Worm (Caenorhabditis elegans) whole organism, late embryonic: ENCODE measurements around the gene F17E9.15.
A peak's percentile ranks its signal among the peaks of the same experiment; 100 is the strongest.

Experiments
- C08G9.2 ChIP-seq: sonication (generic microtip); optimal IDR thresholded peaks from 2 replicates; lab custom pipeline; 2016; ENCODE audit warnings: mild to moderate bottlenecking, missing genetic modification characterization, moderate library complexity, missing compliant biosample characterization
- C38D4.7 ChIP-seq: fragments of 200-800 bp; sonication (Bioruptor generic); optimal IDR thresholded peaks from 2 replicates; lab custom pipeline; 2018; ENCODE audit warnings: mild to moderate bottlenecking, missing genetic modification characterization, moderate library complexity, missing compliant biosample characterization
- K09A11.1 ChIP-seq: sonication (generic microtip); optimal IDR thresholded peaks from 2 replicates; lab custom pipeline; 2017; ENCODE audit warnings: antibody characterized with exemption, mild to moderate bottlenecking, missing genetic modification characterization, missing compliant biosample characterization; ENCODE audit not compliant: insufficient read depth
- ceh-14 ChIP-seq: sonication (generic microtip); optimal IDR thresholded peaks from 2 replicates; lab custom pipeline; 2016; ENCODE audit warnings: missing genotype, missing genetic modification characterization, missing compliant biosample characterization
- ceh-18 ChIP-seq: sonication (generic microtip); optimal IDR thresholded peaks from 2 replicates; lab custom pipeline; 2016; ENCODE audit warnings: missing genetic modification characterization, missing compliant biosample characterization
- ceh-19 ChIP-seq: fragments of 200-800 bp; sonication (Bioruptor generic); optimal IDR thresholded peaks from 2 replicates; lab custom pipeline; 2018; ENCODE audit warnings: mild to moderate bottlenecking, missing genetic modification characterization, missing compliant biosample characterization
- ceh-22 ChIP-seq: sonication (generic microtip); optimal IDR thresholded peaks from 2 replicates; lab custom pipeline; 2017; ENCODE audit warnings: missing biosample characterization, missing genetic modification characterization
- ceh-30 ChIP-seq: fragments of 150-350 bp; optimal IDR thresholded peaks from 2 replicates; lab custom pipeline; 2014; ENCODE audit warnings: missing biosample characterization, missing genetic modification characterization
- ceh-45 ChIP-seq: fragments of 200-800 bp; sonication (Bioruptor generic); IDR thresholded peaks from 2 replicates; pipeline ENCODE4 v1.3.6; 2022; ENCODE audit warnings: missing genetic modification reagents, missing genetic modification characterization, missing compliant biosample characterization
- ceh-48 ChIP-seq: sonication (generic microtip); optimal IDR thresholded peaks from 2 replicates; lab custom pipeline; 2016; ENCODE audit warnings: missing genetic modification characterization, inconsistent platforms, missing compliant biosample characterization
- ceh-9 ChIP-seq: sonication (generic microtip); optimal IDR thresholded peaks from 2 replicates; lab custom pipeline; 2016; ENCODE audit warnings: mild to moderate bottlenecking, missing genetic modification characterization, inconsistent platforms, missing compliant biosample characterization
- che-1 ChIP-seq: sonication (generic microtip); optimal IDR thresholded peaks from 2 replicates; lab custom pipeline; 2016; ENCODE audit warnings: mild to moderate bottlenecking, missing genetic modification characterization, missing compliant biosample characterization
- dve-1 ChIP-seq: sonication (generic microtip); optimal IDR thresholded peaks from 2 replicates; lab custom pipeline; 2017; ENCODE audit warnings: antibody characterized with exemption, mild to moderate bottlenecking, missing genetic modification characterization, missing compliant biosample characterization
- elt-2 ChIP-seq: sonication (generic microtip); optimal IDR thresholded peaks from 2 replicates; lab custom pipeline; 2016; ENCODE audit warnings: missing genetic modification reagents, missing genetic modification characterization, missing compliant biosample characterization
- elt-4 ChIP-seq: sonication (generic microtip); optimal IDR thresholded peaks from 2 replicates; lab custom pipeline; 2016; ENCODE audit warnings: missing genetic modification characterization, missing compliant biosample characterization
- ets-4 ChIP-seq: sonication (generic microtip); optimal IDR thresholded peaks from 2 replicates; lab custom pipeline; 2016; ENCODE audit warnings: missing genetic modification characterization, missing compliant biosample characterization
- fkh-6 ChIP-seq: sonication (generic microtip); optimal IDR thresholded peaks from 2 replicates; lab custom pipeline; 2016; ENCODE audit warnings: missing genetic modification characterization, missing compliant biosample characterization
- gmeb-2 ChIP-seq: sonication (generic microtip); optimal IDR thresholded peaks from 2 replicates; lab custom pipeline; 2016; ENCODE audit warnings: missing genetic modification characterization, inconsistent platforms, missing compliant biosample characterization
- hlh-15 ChIP-seq: sonication (generic microtip); optimal IDR thresholded peaks from 2 replicates; lab custom pipeline; 2016; ENCODE audit warnings: missing genetic modification characterization, missing compliant biosample characterization
- hlh-30 ChIP-seq: sonication (generic microtip); optimal IDR thresholded peaks from 2 replicates; lab custom pipeline; 2017; ENCODE audit warnings: antibody characterized with exemption, missing genetic modification characterization, missing compliant biosample characterization; ENCODE audit not compliant: insufficient read depth
- hlh-8 ChIP-seq: sonication (generic microtip); optimal IDR thresholded peaks from 2 replicates; lab custom pipeline; 2016; ENCODE audit warnings: missing genotype, missing genetic modification characterization, missing compliant biosample characterization
- lin-11 ChIP-seq: fragments of 200-800 bp; sonication (Bioruptor generic); optimal IDR thresholded peaks from 2 replicates; lab custom pipeline; 2018; ENCODE audit warnings: mild to moderate bottlenecking, missing genetic modification characterization, missing compliant biosample characterization
- mec-3 ChIP-seq: sonication (generic microtip); optimal IDR thresholded peaks from 2 replicates; lab custom pipeline; 2016; ENCODE audit warnings: borderline replicate concordance, missing genetic modification characterization, missing compliant biosample characterization
- nfya-1 ChIP-seq: sonication (generic microtip); optimal IDR thresholded peaks from 2 replicates; lab custom pipeline; 2017; ENCODE audit warnings: missing genetic modification characterization, mild to moderate bottlenecking, missing compliant biosample characterization, antibody characterized with exemption, moderate library complexity
- npax-4 ChIP-seq: sonication (generic microtip); optimal IDR thresholded peaks from 2 replicates; lab custom pipeline; 2016; ENCODE audit warnings: missing genetic modification characterization, missing compliant biosample characterization
- pax-1 ChIP-seq: fragments of 150-350 bp; optimal IDR thresholded peaks from 2 replicates; lab custom pipeline; 2014; ENCODE audit warnings: missing biosample characterization, missing genetic modification characterization
- pha-2 ChIP-seq: sonication (generic microtip); optimal IDR thresholded peaks from 2 replicates; lab custom pipeline; 2017; ENCODE audit warnings: mild to moderate bottlenecking, missing genetic modification characterization, missing compliant biosample characterization
- pha-4 ChIP-seq: fragments of 150-350 bp; optimal IDR thresholded peaks from 2 replicates; lab custom pipeline; 2018; ENCODE audit warnings: missing biosample characterization, missing genetic modification reagents, missing genetic modification characterization
- pqm-1 ChIP-seq: sonication (generic microtip); optimal IDR thresholded peaks from 2 replicates; lab custom pipeline; 2016; ENCODE audit warnings: missing genetic modification characterization, missing compliant biosample characterization
- pros-1 ChIP-seq: fragments of 150-350 bp; optimal IDR thresholded peaks from 2 replicates; lab custom pipeline; 2014; ENCODE audit warnings: missing biosample characterization, missing genetic modification reagents, missing genetic modification characterization
- rnt-1 ChIP-seq: sonication (generic microtip); optimal IDR thresholded peaks from 2 replicates; lab custom pipeline; 2016; ENCODE audit warnings: missing genetic modification characterization, missing compliant biosample characterization
- sox-2 ChIP-seq: fragments of 200-800 bp; sonication (Bioruptor generic); IDR thresholded peaks from 2 replicates; pipeline ENCODE4 v1.3.6; 2022; ENCODE audit warnings: missing genetic modification reagents, missing genetic modification characterization, missing compliant biosample characterization
- sox-4 ChIP-seq: sonication (generic microtip); optimal IDR thresholded peaks from 2 replicates; lab custom pipeline; 2017; ENCODE audit warnings: mild to moderate bottlenecking, missing genetic modification characterization, inconsistent platforms, missing compliant biosample characterization
- syd-9 ChIP-seq: sonication (generic microtip); optimal IDR thresholded peaks from 2 replicates; lab custom pipeline; 2016; ENCODE audit warnings: mild to moderate bottlenecking, missing genetic modification characterization, moderate library complexity, missing compliant biosample characterization
- tbx-7 ChIP-seq: sonication (generic microtip); optimal IDR thresholded peaks from 2 replicates; lab custom pipeline; 2016; ENCODE audit warnings: missing genotype, missing genetic modification characterization, missing compliant biosample characterization
- unc-42 ChIP-seq: sonication (generic microtip); optimal IDR thresholded peaks from 2 replicates; lab custom pipeline; 2016; ENCODE audit warnings: missing genotype, missing genetic modification characterization, missing compliant biosample characterization
- unc-55 ChIP-seq: sonication (generic microtip); optimal IDR thresholded peaks from 2 replicates; lab custom pipeline; 2017; ENCODE audit warnings: missing biosample characterization, missing genetic modification reagents, missing genetic modification characterization
- unc-86 ChIP-seq: sonication (generic microtip); optimal IDR thresholded peaks from 2 replicates; lab custom pipeline; 2016; ENCODE audit warnings: missing genetic modification characterization, missing compliant biosample characterization
- ztf-16 ChIP-seq: sonication (generic microtip); optimal IDR thresholded peaks from 2 replicates; lab custom pipeline; 2017; ENCODE audit warnings: missing genetic modification characterization, missing compliant biosample characterization

Gene F17E9.15

ce11 chrIV:8359716-8360407, 12.6 kb downstream of the F17E9.15 start, which contains the start of gene D2096.5:
D2096.5 (minus strand) TSS chrIV:8359766.
- peak; percentile 88 for TF ChIP-seq unc-42 (tag; lab: Kevin White, UChicago)
- no peak for TF ChIP-seq pax-1 (tag; lab: Kevin White, UChicago)
- TF ChIP-seq sox-2 (GFP tag; lab: Robert Waterston, UW), result peak; percentile 27; the same call in 1 of the 2 replicates
- peak; percentile 61 for TF ChIP-seq ceh-14 (tag; lab: Kevin White, UChicago)
- TF ChIP-seq, all 69 proteins: peak for 3

ce11 chrIV:8360817-8361216, 13.6 kb downstream of the F17E9.15 start, which contains the start of gene sqv-1:
sqv-1 (plus strand) TSS chrIV:8361117.
- TF ChIP-seq C08G9.2 (tag; lab: Kevin White, UChicago), result no peak
- TF ChIP-seq pax-1 (tag; lab: Kevin White, UChicago), result no peak
- no peak for TF ChIP-seq pros-1 (tag; lab: Kevin White, UChicago)
- no peak for TF ChIP-seq mec-3
- TF ChIP-seq ceh-22, result no peak
- TF ChIP-seq nfya-1 (tag; lab: Kevin White, UChicago), result no peak
- no peak for TF ChIP-seq ceh-18
- no peak for TF ChIP-seq dve-1 (tag; lab: Kevin White, UChicago)
- TF ChIP-seq lin-11 (tag; lab: Kevin White, UChicago), result no peak
- TF ChIP-seq pqm-1, result no peak
- no peak for TF ChIP-seq ceh-45
- no peak for TF ChIP-seq elt-2 (tag; lab: Kevin White, UChicago)
- TF ChIP-seq unc-55, result no peak
- no peak for TF ChIP-seq che-1 (tag; lab: Kevin White, UChicago)
- TF ChIP-seq unc-86 (tag; lab: Kevin White, UChicago), result no peak
- no peak for TF ChIP-seq ceh-30 (tag; lab: Kevin White, UChicago)
- no peak for TF ChIP-seq hlh-15 (tag; lab: Kevin White, UChicago)
- no peak for TF ChIP-seq pha-4 (tag; lab: Kevin White, UChicago)
- no peak for TF ChIP-seq K09A11.1 (tag; lab: Kevin White, UChicago)

DNA sequence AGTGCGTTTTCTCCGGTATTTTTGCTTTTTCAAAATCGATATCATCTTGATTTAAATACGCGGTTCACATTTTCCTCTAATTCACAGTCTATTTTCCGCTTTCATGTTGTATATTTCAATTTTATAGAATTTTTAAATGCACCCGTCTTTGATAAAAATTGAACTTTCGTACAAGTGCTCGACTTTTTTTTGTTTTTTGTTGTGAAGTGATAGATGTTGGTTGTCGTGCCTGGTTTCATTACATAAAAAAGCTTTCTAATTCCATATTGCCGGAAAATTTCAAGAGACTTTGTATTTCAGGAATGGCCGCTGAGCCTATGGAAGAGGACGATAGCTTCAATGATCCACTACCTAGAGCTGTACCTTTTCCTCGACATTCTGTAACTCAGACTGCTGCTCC, 15.9 kb downstream of the F17E9.15 start, which contains the start of gene D2096.12:
Gene D2096.12, plus strand, starts transcription at position 301 of the 400 bp plus-strand sequence.
- TF ChIP-seq rnt-1 (tag; lab: Kevin White, UChicago), result no peak
- TF ChIP-seq K09A11.1 (tag; lab: Kevin White, UChicago), result no peak
- TF ChIP-seq ceh-48 (tag; lab: Kevin White, UChicago), result no peak
- no peak for TF ChIP-seq elt-2 (tag; lab: Kevin White, UChicago)
- TF ChIP-seq pha-2 (tag; lab: Kevin White, UChicago), result no peak
- no peak for TF ChIP-seq ceh-14 (tag; lab: Kevin White, UChicago)
- no peak for TF ChIP-seq unc-42 (tag; lab: Kevin White, UChicago)
- no peak for TF ChIP-seq che-1 (tag; lab: Kevin White, UChicago)
- TF ChIP-seq C08G9.2 (tag; lab: Kevin White, UChicago), result no peak
- no peak for TF ChIP-seq hlh-8 (tag; lab: Kevin White, UChicago)
- TF ChIP-seq nfya-1 (tag; lab: Kevin White, UChicago), result no peak
- TF ChIP-seq fkh-6, result no peak
- no peak for TF ChIP-seq sox-4 (tag; lab: Kevin White, UChicago)
- TF ChIP-seq pax-1 (tag; lab: Kevin White, UChicago), result no peak
- TF ChIP-seq ceh-30 (tag; lab: Kevin White, UChicago), result no peak

DNA sequence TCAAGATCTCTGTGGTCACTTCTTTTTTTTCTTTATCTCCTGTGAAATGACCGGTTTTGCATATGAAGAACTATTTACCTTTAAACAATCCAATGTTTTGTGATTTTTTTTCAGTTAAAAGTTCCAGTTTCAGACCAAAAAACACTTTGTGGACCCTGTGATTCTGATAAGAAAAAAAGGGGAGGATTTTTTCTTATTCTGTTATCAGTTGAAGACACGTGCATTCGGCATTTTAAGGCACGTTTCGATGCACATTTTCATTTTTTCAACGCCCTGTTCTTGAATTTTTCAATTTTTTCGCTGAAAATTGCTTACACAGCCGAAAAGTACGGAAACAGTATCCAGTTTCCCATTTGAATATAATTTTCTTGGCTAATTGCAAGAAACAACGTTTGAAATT, 19.1 kb downstream of the F17E9.15 start, which contains the start of gene aagr-1:
Gene aagr-1, plus strand, starts transcription at position 227 of the 400 bp plus-strand sequence.
- no peak for TF ChIP-seq ceh-48 (tag; lab: Kevin White, UChicago)
- TF ChIP-seq syd-9, result no peak
- TF ChIP-seq rnt-1 (tag; lab: Kevin White, UChicago), result no peak
- TF ChIP-seq ets-4 (tag; lab: Kevin White, UChicago), result no peak
- no peak for TF ChIP-seq C08G9.2 (tag; lab: Kevin White, UChicago)
- TF ChIP-seq gmeb-2, result no peak
- no peak for TF ChIP-seq elt-2 (tag; lab: Kevin White, UChicago)
- TF ChIP-seq C38D4.7 (GFP tag; lab: Kevin White, UChicago), result no peak
- TF ChIP-seq sox-2 (GFP tag; lab: Robert Waterston, UW), result no peak
- TF ChIP-seq npax-4 (tag; lab: Kevin White, UChicago), result no peak
- TF ChIP-seq ztf-16 (tag; lab: Kevin White, UChicago), result no peak
- TF ChIP-seq pha-4 (tag; lab: Kevin White, UChicago), result no peak
- no peak for TF ChIP-seq ceh-9 (tag; lab: Kevin White, UChicago)
- TF ChIP-seq hlh-30 (tag; lab: Kevin White, UChicago), result no peak
- TF ChIP-seq ceh-19, result no peak
- TF ChIP-seq ceh-30 (tag; lab: Kevin White, UChicago), result no peak
- TF ChIP-seq pros-1 (tag; lab: Kevin White, UChicago), result no peak
- no peak for TF ChIP-seq elt-4
- no peak for TF ChIP-seq tbx-7 (tag; lab: Kevin White, UChicago)
- TF ChIP-seq K09A11.1 (tag; lab: Kevin White, UChicago), result no peak
- TF ChIP-seq, all 69 proteins: peak for 0
